Fruit fly (Drosophila melanogaster) whole organism, embryonic: ENCODE measurements around the gene Agpat3.

ENCODE experiments used
- Atf6 ChIP-seq: fragments of 200-800 bp; sonication (Bioruptor generic); IDR thresholded peaks from 2 replicates; pipeline ENCODE4 v1.3.6; 2022; ENCODE audit warnings: missing biosample characterization, missing genetic modification characterization
- CG10147 ChIP-seq: fragments of 200-800 bp; sonication (Bioruptor generic); optimal IDR thresholded peaks from 2 replicates; lab custom pipeline; 2019; ENCODE audit warnings: missing biosample characterization, mild to moderate bottlenecking, missing genetic modification characterization, moderate library complexity
- CG10431 ChIP-seq: fragments of 200-800 bp; sonication (Bioruptor generic); optimal IDR thresholded peaks from 3 replicates; lab custom pipeline; 2018; ENCODE audit warnings: missing biosample characterization, mild to moderate bottlenecking, missing genetic modification characterization
- CG12659 ChIP-seq: fragments of 200-800 bp; sonication (Bioruptor generic); optimal IDR thresholded peaks from 3 replicates; lab custom pipeline; 2017; ENCODE audit warnings: mild to moderate bottlenecking, missing biosample characterization, missing genetic modification reagents, missing genetic modification characterization
- CG13287 ChIP-seq: fragments of 200-800 bp; sonication (Bioruptor generic); IDR thresholded peaks from 2 replicates; pipeline ENCODE4 v1.3.6; 2022; ENCODE audit warnings: missing biosample characterization, missing genetic modification characterization; ENCODE audit not compliant: partially characterized antibody
- CG13424 ChIP-seq: fragments of 200-800 bp; sonication (Bioruptor generic); optimal IDR thresholded peaks from 2 replicates; lab custom pipeline; 2019; ENCODE audit warnings: missing biosample characterization, mild to moderate bottlenecking, missing genetic modification characterization, moderate library complexity
- CG15011 ChIP-seq: fragments of 200-800 bp; sonication (Bioruptor generic); optimal IDR thresholded peaks from 3 replicates; lab custom pipeline; 2018; ENCODE audit warnings: missing biosample characterization, mild to moderate bottlenecking, missing genetic modification characterization
- CG15073 ChIP-seq: fragments of 200-800 bp; sonication (Bioruptor generic); optimal IDR thresholded peaks from 2 replicates; lab custom pipeline; 2016; ENCODE audit warnings: missing biosample characterization, missing genetic modification characterization
- CG1602 ChIP-seq: fragments of 200-800 bp; sonication (Bioruptor generic); optimal IDR thresholded peaks from 3 replicates; lab custom pipeline; 2016; ENCODE audit warnings: missing biosample characterization, missing genetic modification characterization
- CG17328 ChIP-seq: fragments of 200-800 bp; sonication (Bioruptor generic); IDR thresholded peaks from 2 replicates; pipeline ENCODE4 v1.3.6; 2022; ENCODE audit warnings: missing biosample characterization, missing genetic modification characterization
- CG17829 ChIP-seq: fragments of 200-800 bp; optimal IDR thresholded peaks from 2 replicates; lab custom pipeline; 2019; ENCODE audit warnings: missing biosample characterization, mild to moderate bottlenecking, missing genetic modification characterization, moderate library complexity
- CG18764 ChIP-seq: fragments of 200-800 bp; sonication (Bioruptor generic); optimal IDR thresholded peaks from 3 replicates; lab custom pipeline; 2016; ENCODE audit warnings: missing biosample characterization, missing genetic modification characterization
- CG2120 ChIP-seq: fragments of 200-800 bp; sonication (Bioruptor generic); optimal IDR thresholded peaks from 3 replicates; lab custom pipeline; 2016; ENCODE audit warnings: missing biosample characterization, missing genetic modification characterization
- CG2678 ChIP-seq: fragments of 200-800 bp; sonication (Bioruptor generic); optimal IDR thresholded peaks from 3 replicates; lab custom pipeline; 2019; ENCODE audit warnings: missing biosample characterization, mild to moderate bottlenecking, missing genetic modification characterization, moderate library complexity
- CG32767 ChIP-seq: fragments of 200-800 bp; sonication (Bioruptor generic); IDR thresholded peaks from 2 replicates; pipeline ENCODE4 v1.3.6; 2022; ENCODE audit warnings: missing biosample characterization, missing genetic modification characterization
- CG3407 ChIP-seq: fragments of 200-800 bp; sonication (Bioruptor generic); optimal IDR thresholded peaks from 2 replicates; lab custom pipeline; 2018; ENCODE audit warnings: missing biosample characterization, mild to moderate bottlenecking, missing genetic modification characterization
- CG6791 ChIP-seq: fragments of 200-800 bp; sonication (Bioruptor generic); IDR thresholded peaks from 3 replicates; pipeline ENCODE4 v1.3.6; 2022; ENCODE audit warnings: missing biosample characterization, missing genetic modification characterization; ENCODE audit not compliant: partially characterized antibody
- CG8089 ChIP-seq: fragments of 200-800 bp; sonication (Bioruptor generic); optimal IDR thresholded peaks from 3 replicates; lab custom pipeline; 2016; ENCODE audit warnings: missing biosample characterization, missing genetic modification characterization
- CG9609 ChIP-seq: fragments of 200-800 bp; sonication (Bioruptor generic); optimal IDR thresholded peaks from 3 replicates; lab custom pipeline; 2016; ENCODE audit warnings: missing biosample characterization, missing genetic modification characterization
- CHES-1-like ChIP-seq: fragments of 200-800 bp; sonication (Bioruptor generic); optimal IDR thresholded peaks from 2 replicates; lab custom pipeline; 2016; ENCODE audit warnings: missing biosample characterization, missing genetic modification characterization
- CoRest ChIP-seq: fragments of 200-800 bp; sonication (Bioruptor generic); optimal IDR thresholded peaks from 3 replicates; lab custom pipeline; 2018; ENCODE audit warnings: missing biosample characterization, mild to moderate bottlenecking, missing genetic modification characterization, moderate library complexity
- CrebB ChIP-seq: fragments of 200-800 bp; sonication (Bioruptor generic); optimal IDR thresholded peaks from 3 replicates; lab custom pipeline; 2018; ENCODE audit warnings: missing biosample characterization, mild to moderate bottlenecking, missing genetic modification characterization
- Dbx ChIP-seq: fragments of 200-800 bp; sonication (Bioruptor generic); IDR thresholded peaks from 3 replicates; pipeline ENCODE4 v1.3.6; 2022; ENCODE audit warnings: missing biosample characterization, missing genetic modification characterization
- Dip3 ChIP-seq: fragments of 200-800 bp; sonication (Bioruptor generic); optimal IDR thresholded peaks from 3 replicates; lab custom pipeline; 2016; ENCODE audit warnings: missing biosample characterization, missing genetic modification characterization
- Dll ChIP-seq: fragments of 200-800 bp; sonication (Bioruptor generic); IDR thresholded peaks from 4 replicates; pipeline ENCODE4 v1.3.6; 2022; ENCODE audit warnings: missing biosample characterization, missing genetic modification characterization; ENCODE audit not compliant: partially characterized antibody
- Doc3 ChIP-seq: fragments of 200-800 bp; sonication (Bioruptor generic); IDR thresholded peaks from 3 replicates; pipeline ENCODE4 v1.3.6; 2022; ENCODE audit warnings: missing biosample characterization, missing genetic modification characterization; ENCODE audit not compliant: partially characterized antibody
- Hr51 ChIP-seq, 2 experiments: fragments of 200-800 bp; sonication (Bioruptor generic); optimal IDR thresholded peaks; 2 replicates in 1 of 2; 3 replicates in 1 of 2; lab custom pipeline; 2016 to 2018; ENCODE audit warnings: missing biosample characterization in 2 of 2, missing genetic modification characterization in 2 of 2, mild to moderate bottlenecking in 1 of 2, moderate library complexity in 1 of 2
- Lim3 ChIP-seq: fragments of 200-800 bp; sonication (Bioruptor generic); IDR thresholded peaks from 2 replicates; pipeline ENCODE4 v1.3.6; 2022; ENCODE audit warnings: missing biosample characterization, missing genetic modification characterization
- NFAT ChIP-seq: fragments of 200-800 bp; sonication (Bioruptor generic); IDR thresholded peaks from 2 replicates; pipeline ENCODE4 v1.3.6; 2022; ENCODE audit warnings: missing biosample characterization, missing genetic modification characterization
- Spps ChIP-seq: fragments of 200-800 bp; sonication (Bioruptor generic); optimal IDR thresholded peaks from 2 replicates; lab custom pipeline; 2018; ENCODE audit warnings: missing biosample characterization, mild to moderate bottlenecking, missing genetic modification characterization
- ara ChIP-seq: fragments of 200-800 bp; sonication (Bioruptor generic); IDR thresholded peaks from 2 replicates; pipeline ENCODE4 v1.3.6; 2022; ENCODE audit warnings: missing biosample characterization, missing genetic modification characterization
- caup ChIP-seq: fragments of 200-800 bp; sonication (Bioruptor generic); optimal IDR thresholded peaks from 3 replicates; lab custom pipeline; 2017; ENCODE audit warnings: missing biosample characterization, mild to moderate bottlenecking, missing genetic modification characterization, moderate library complexity; ENCODE audit not compliant: severe bottlenecking
- dati ChIP-seq: fragments of 200-800 bp; sonication (Bioruptor generic); IDR thresholded peaks from 2 replicates; pipeline ENCODE4 v1.3.6; 2022; ENCODE audit warnings: missing biosample characterization, missing genetic modification characterization
- emc ChIP-seq: fragments of 200-800 bp; sonication (Bioruptor generic); optimal IDR thresholded peaks from 2 replicates; lab custom pipeline; 2016; ENCODE audit warnings: missing biosample characterization, missing genetic modification characterization
- hkb ChIP-seq, 2 experiments: fragments of 200-800 bp in 1 of 2; fragments of >200 bp in 1 of 2; sonication (Bioruptor generic) in 1 of 2; IDR thresholded peaks in 1 of 2; optimal IDR thresholded peaks in 1 of 2; 2 replicates each; pipeline versions ENCODE4 v1.3.6 to Lab custom; 2017 to 2022; ENCODE audit warnings: missing biosample characterization in 1 of 2, missing genetic modification characterization in 1 of 2
- kay ChIP-seq: fragments of 200-800 bp; sonication (Bioruptor generic); optimal IDR thresholded peaks from 2 replicates; lab custom pipeline; 2016; ENCODE audit warnings: missing biosample characterization, missing genetic modification characterization
- kni ChIP-seq: fragments of 200-800 bp; sonication (Bioruptor generic); optimal IDR thresholded peaks from 3 replicates; lab custom pipeline; 2017; ENCODE audit warnings: mild to moderate bottlenecking, missing biosample characterization, missing genetic modification reagents, missing genetic modification characterization
- lov ChIP-seq, 2 experiments: fragments of 200-800 bp in 1 of 2; fragments of >200 bp in 1 of 2; sonication (Bioruptor generic) in 1 of 2; IDR thresholded peaks in 1 of 2; optimal IDR thresholded peaks in 1 of 2; 2 replicates in 1 of 2; 3 replicates in 1 of 2; pipeline versions ENCODE4 v1.3.6 to Lab custom; 2017 to 2022; ENCODE audit warnings: missing biosample characterization in 1 of 2, missing genetic modification characterization in 1 of 2
- pnt ChIP-seq: fragments of 200-800 bp; sonication (Bioruptor generic); optimal IDR thresholded peaks from 3 replicates; lab custom pipeline; 2016; ENCODE audit warnings: missing biosample characterization, missing genetic modification characterization
- psq ChIP-seq: fragments of 200-800 bp; sonication (Bioruptor generic); optimal IDR thresholded peaks from 2 replicates; lab custom pipeline; 2017; ENCODE audit warnings: missing biosample characterization, missing genetic modification characterization
- so ChIP-seq: fragments of 200-800 bp; sonication (Bioruptor generic); IDR thresholded peaks from 3 replicates; pipeline ENCODE4 v1.3.6; 2022; ENCODE audit warnings: missing biosample characterization, missing genetic modification characterization
- ssp ChIP-seq: fragments of 200-800 bp; sonication (Bioruptor generic); IDR thresholded peaks from 2 replicates; pipeline ENCODE4 v1.3.6; 2022; ENCODE audit warnings: missing biosample characterization, missing genetic modification characterization
- toy ChIP-seq: fragments of 200-800 bp; sonication (Bioruptor generic); IDR thresholded peaks from 2 replicates; pipeline ENCODE4 v1.3.6; 2022; ENCODE audit warnings: missing biosample characterization, missing genetic modification characterization
- twi ChIP-seq: fragments of 200-800 bp; optimal IDR thresholded peaks from 2 replicates; lab custom pipeline; 2019; ENCODE audit warnings: missing biosample characterization, mild to moderate bottlenecking, missing genetic modification characterization, moderate library complexity
- unc-4 ChIP-seq: fragments of 200-800 bp; sonication (Bioruptor generic); IDR thresholded peaks from 2 replicates; pipeline ENCODE4 v1.3.6; 2022; ENCODE audit warnings: missing biosample characterization, missing genetic modification characterization; ENCODE audit not compliant: partially characterized antibody
- usp ChIP-seq: fragments of >200 bp; optimal IDR thresholded peaks from 2 replicates; lab custom pipeline; 2017; ENCODE audit warnings: missing biosample characterization, missing genetic modification characterization
- zfh2 ChIP-seq: fragments of 200-800 bp; sonication (Bioruptor generic); optimal IDR thresholded peaks from 2 replicates; lab custom pipeline; 2016; ENCODE audit warnings: missing biosample characterization, missing genetic modification characterization

The Agpat3 gene

DNA sequence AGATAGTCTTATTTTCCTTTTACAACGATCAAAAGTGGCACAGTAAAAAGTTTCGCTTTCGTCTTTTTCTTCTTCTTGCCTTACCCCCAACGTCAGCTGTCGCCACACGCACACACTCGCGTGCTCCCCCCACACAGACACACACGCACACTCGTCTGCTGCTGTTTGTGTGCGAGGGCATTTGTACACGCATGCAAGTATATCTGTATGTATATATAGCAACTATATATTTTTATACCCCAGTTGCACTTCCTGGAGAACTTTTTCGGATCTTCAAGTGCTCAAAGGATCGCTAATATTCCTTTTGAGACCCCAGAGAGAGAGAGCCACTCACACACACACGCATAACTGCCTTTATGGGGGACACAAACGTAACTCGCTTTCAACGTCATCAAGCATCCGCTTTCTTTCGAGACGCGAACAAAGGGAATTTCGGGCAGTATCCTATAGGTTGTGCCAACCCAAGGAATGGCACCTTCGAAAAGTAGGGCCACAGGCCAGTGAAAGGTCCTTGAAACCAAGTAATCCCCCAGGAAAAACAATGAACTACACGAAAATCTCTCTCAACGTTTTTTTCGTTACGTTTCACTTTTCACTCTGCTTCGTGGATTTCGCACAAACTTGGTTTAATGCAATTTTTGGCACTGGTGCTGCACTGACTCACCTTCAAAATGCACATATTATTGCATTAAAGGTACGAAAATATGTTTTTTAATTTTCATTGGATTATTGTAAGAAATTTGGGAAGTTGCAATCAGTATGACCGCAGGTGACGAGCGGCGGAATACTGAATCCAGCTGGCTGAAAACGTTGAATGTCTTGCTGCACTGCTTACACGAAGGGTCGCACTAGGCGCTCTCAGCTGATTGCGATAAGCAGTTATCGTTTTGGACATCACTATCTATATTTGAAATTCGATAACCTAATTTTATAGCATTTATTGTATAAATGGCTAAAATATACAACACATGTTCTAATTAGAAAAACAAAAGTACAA, 7.7 kb downstream of the Agpat3 start, which contains the start of gene roq (continued):
- TF ChIP-seq CG17829 (peak; percentile 51), CG15073 (GFP tag; lab: Kevin White, UChicago) (no peak), CoRest (tag; lab: Kevin White, UChicago) (peak; percentile 34), CG2120 (GFP tag; lab: Kevin White, UChicago) (no peak), CG1602 (no peak), CG17328 (GFP tag; lab: Robert Waterston, UW) (no peak), unc-4 (0 out of 2 replicates have a peak, but pooled peaks have one; percentile 32), caup (GFP tag; lab: Kevin White, UChicago) (no peak), zfh2 (GFP tag; lab: Kevin White, UChicago) (no peak), Hr51 (GFP tag; optimal IDR thresholded peaks at IDR 0.05; lab: Kevin White, UChicago) (no peak), dati (GFP tag; lab: Robert Waterston, UW) (no peak), CG32767 (GFP tag; lab: Robert Waterston, UW) (no peak), CG13424 (tag; lab: Kevin White, UChicago) (no peak), CHES-1-like (GFP tag; lab: Kevin White, UChicago) (peak; percentile 16), Atf6 (GFP tag; lab: Robert Waterston, UW) (peak; percentile 22; the same call in 1 of the 2 replicates), lov (optimal IDR thresholded peaks at IDR 0.05; lab: Kevin White, UChicago) (no peak), lov (GFP tag; IDR thresholded peaks at IDR 0.05; lab: Robert Waterston, UW) (no peak), Spps (tag; lab: Kevin White, UChicago) (no peak), CG13287 (peak; percentile 72; the same call in 1 of the 2 replicates), ssp (GFP tag; lab: Robert Waterston, UW) (no peak; the same call in 1 of the 2 replicates), CG10431 (GFP tag; lab: Kevin White, UChicago) (no peak), Dbx (0 out of 3 replicates have a peak, but pooled peaks have one; percentile 46), ara (GFP tag; lab: Robert Waterston, UW) (no peak), Dip3 (GFP tag; lab: Kevin White, UChicago) (no peak), CrebB (peak; percentile 14), CG12659 (GFP tag; lab: Kevin White, UChicago) (peak; percentile 61), CG2678 (tag; lab: Kevin White, UChicago) (no peak), CG8089 (no peak), Lim3 (no peak), hkb (optimal IDR thresholded peaks at IDR 0.05; lab: Kevin White, UChicago) (no peak), hkb (GFP tag; IDR thresholded peaks at IDR 0.05; lab: Robert Waterston, UW) (no peak), Dll (no peak), CG18764 (no peak), NFAT (GFP tag; lab: Robert Waterston, UW) (no peak), so (GFP tag; lab: Robert Waterston, UW) (no peak), CG9609 (GFP tag; lab: Kevin White, UChicago) (no peak), twi (tag; lab: Kevin White, UChicago) (peak; percentile 4), CG3407 (GFP tag; lab: Kevin White, UChicago) (no peak), emc (GFP tag; lab: Kevin White, UChicago) (no peak), kay (GFP tag; lab: Kevin White, UChicago) (no peak), CG10147 (GFP tag; lab: Kevin White, UChicago) (no peak), psq (GFP tag; lab: Kevin White, UChicago) (no peak), CG6791 (GFP tag; lab: Robert Waterston, UW) (peak; percentile 64; the same call in 2 of the 3 replicates), pnt (GFP tag; lab: Kevin White, UChicago) (no peak), usp (GFP tag; lab: Kevin White, UChicago) (no peak), toy (GFP tag; lab: Robert Waterston, UW) (no peak), Doc3 (GFP tag; lab: Robert Waterston, UW) (no peak), kni (GFP tag; lab: Kevin White, UChicago) (no peak), CG15011 (GFP tag; lab: Kevin White, UChicago) (no peak)
